Worm (Caenorhabditis elegans) whole organism, L1 larva: ENCODE data around the gene pgl-3.

ENCODE experiments used
- C04F5.9 ChIP-seq: sonication (generic microtip); optimal IDR thresholded peaks from 2 replicates; lab custom pipeline; 2016; ENCODE audit warnings: missing genetic modification characterization, missing compliant biosample characterization
- C34B4.2 ChIP-seq: sonication (generic microtip); optimal IDR thresholded peaks from 2 replicates; lab custom pipeline; 2017; ENCODE audit warnings: mild to moderate bottlenecking, missing genetic modification characterization, missing compliant biosample characterization
- Y116A8C.19 ChIP-seq: sonication (generic microtip); optimal IDR thresholded peaks from 2 replicates; lab custom pipeline; 2016; ENCODE audit warnings: missing compliant biosample characterization, missing genetic modification characterization, borderline replicate concordance
- alr-1 ChIP-seq: fragments of 200-800 bp; sonication (Bioruptor generic); optimal IDR thresholded peaks from 2 replicates; lab custom pipeline; 2018; ENCODE audit warnings: borderline replicate concordance, mild to moderate bottlenecking, missing genetic modification characterization, missing compliant biosample characterization
- aly-2 ChIP-seq: fragments of 150-350 bp; optimal IDR thresholded peaks from 2 replicates; lab custom pipeline; 2014; ENCODE audit warnings: missing biosample characterization, missing genetic modification characterization
- blmp-1 ChIP-seq: fragments of 150-350 bp; optimal IDR thresholded peaks from 2 replicates; lab custom pipeline; 2014; ENCODE audit warnings: missing biosample characterization, missing genetic modification characterization
- ceh-63 ChIP-seq: fragments of 200-800 bp; sonication (Bioruptor generic); optimal IDR thresholded peaks from 2 replicates; lab custom pipeline; 2018; ENCODE audit warnings: mild to moderate bottlenecking, missing genetic modification characterization, missing compliant biosample characterization
- ceh-82 ChIP-seq, 3 experiments: fragments of 150-350 bp in 1 of 3; sonication (generic microtip) in 2 of 3; optimal IDR thresholded peaks; 2 replicates each; lab custom pipeline; 2014 to 2017; ENCODE audit warnings: missing biosample characterization in 3 of 3, missing genetic modification characterization in 3 of 3
- ceh-90 ChIP-seq: sonication (generic microtip); optimal IDR thresholded peaks from 2 replicates; lab custom pipeline; 2016; ENCODE audit warnings: missing genetic modification characterization, missing compliant biosample characterization
- dsc-1 ChIP-seq: sonication (generic microtip); optimal IDR thresholded peaks from 2 replicates; lab custom pipeline; 2016; ENCODE audit warnings: mild to moderate bottlenecking, missing genetic modification characterization, missing compliant biosample characterization
- egl-13 ChIP-seq: sonication (generic microtip); optimal IDR thresholded peaks from 2 replicates; lab custom pipeline; 2016; ENCODE audit warnings: missing genotype, missing genetic modification reagents, missing genetic modification characterization, missing compliant biosample characterization
- egl-27 ChIP-seq, 2 experiments: fragments of 150-350 bp in 1 of 2; sonication (generic microtip); optimal IDR thresholded peaks; 3 replicates each; lab custom pipeline; 2017 to 2018; ENCODE audit warnings: missing biosample characterization in 2 of 2, missing genetic modification characterization in 2 of 2, missing genetic modification reagents in 2 of 2
- elt-2 ChIP-seq: sonication (generic microtip); optimal IDR thresholded peaks from 2 replicates; lab custom pipeline; 2016; ENCODE audit warnings: missing genetic modification characterization, mild to moderate bottlenecking, inconsistent platforms, missing compliant biosample characterization, missing genetic modification reagents
- ets-5 ChIP-seq: fragments of 200-800 bp; sonication (Bioruptor generic); IDR thresholded peaks from 2 replicates; pipeline ENCODE4 v1.3.6; 2022; ENCODE audit warnings: missing genetic modification characterization, missing compliant biosample characterization
- fkh-4 ChIP-seq: sonication (generic microtip); optimal IDR thresholded peaks from 2 replicates; lab custom pipeline; 2016; ENCODE audit warnings: missing compliant biosample characterization, missing genetic modification characterization, borderline replicate concordance
- fkh-8 ChIP-seq: sonication (generic microtip); optimal IDR thresholded peaks from 2 replicates; lab custom pipeline; 2016; ENCODE audit warnings: mild to moderate bottlenecking, missing genetic modification characterization, missing compliant biosample characterization
- grh-1 ChIP-seq: fragments of 200-800 bp; sonication (Bioruptor generic); IDR thresholded peaks from 2 replicates; pipeline ENCODE4 v1.3.6; 2022; ENCODE audit warnings: missing genetic modification reagents, missing genetic modification characterization, missing compliant biosample characterization
- hlh-4 ChIP-seq: sonication (generic microtip); optimal IDR thresholded peaks from 2 replicates; lab custom pipeline; 2016; ENCODE audit warnings: mild to moderate bottlenecking, missing genetic modification characterization, missing compliant biosample characterization
- hpl-2 ChIP-seq: fragments of 150-350 bp; optimal IDR thresholded peaks from 2 replicates; lab custom pipeline; 2014; ENCODE audit warnings: missing biosample characterization, missing genetic modification reagents, missing genetic modification characterization
- jun-1 ChIP-seq: fragments of 150-350 bp; optimal IDR thresholded peaks from 2 replicates; lab custom pipeline; 2014; ENCODE audit warnings: missing biosample characterization, missing genetic modification reagents, missing genetic modification characterization
- lin-13 ChIP-seq: fragments of 150-350 bp; optimal IDR thresholded peaks from 2 replicates; lab custom pipeline; 2014; ENCODE audit warnings: missing biosample characterization, missing genetic modification reagents, missing genetic modification characterization
- lin-15B ChIP-seq: fragments of 150-350 bp; sonication (generic microtip); optimal IDR thresholded peaks from 3 replicates; lab custom pipeline; 2014; ENCODE audit warnings: missing biosample characterization, missing genetic modification characterization
- lin-35 ChIP-seq, 2 experiments: fragments of 150-350 bp; optimal IDR thresholded peaks; 2 replicates each; lab custom pipeline; 2014; ENCODE audit warnings: missing biosample characterization in 2 of 2, missing genetic modification characterization in 2 of 2, missing genetic modification reagents in 2 of 2
- lsy-2 ChIP-seq, 2 experiments: fragments of 150-350 bp; optimal IDR thresholded peaks; 2 replicates each; lab custom pipeline; 2014; ENCODE audit warnings: missing biosample characterization in 2 of 2, missing genetic modification characterization in 2 of 2
- mab-9 ChIP-seq: fragments of 200-800 bp; sonication (Bioruptor generic); IDR thresholded peaks from 2 replicates; pipeline ENCODE4 v1.3.6; 2022; ENCODE audit warnings: missing genetic modification reagents, missing genetic modification characterization, missing compliant biosample characterization
- mef-2 ChIP-seq: fragments of 150-350 bp; optimal IDR thresholded peaks from 2 replicates; lab custom pipeline; 2014; ENCODE audit warnings: missing biosample characterization, missing genetic modification characterization
- mep-1 ChIP-seq: fragments of 150-350 bp; optimal IDR thresholded peaks from 2 replicates; lab custom pipeline; 2014; ENCODE audit warnings: missing biosample characterization, missing genetic modification characterization
- nhr-12 ChIP-seq: sonication (generic microtip); optimal IDR thresholded peaks from 2 replicates; lab custom pipeline; 2017; ENCODE audit warnings: missing biosample characterization, missing genetic modification characterization
- nhr-19 ChIP-seq: fragments of 200-800 bp; sonication (Bioruptor generic); conservative IDR thresholded peaks from 2 replicates; pipeline ENCODE4 v1.3.6; 2022; ENCODE audit warnings: missing genetic modification characterization, missing compliant biosample characterization
- nhr-20 ChIP-seq: sonication (generic microtip); optimal IDR thresholded peaks from 2 replicates; lab custom pipeline; 2016; ENCODE audit warnings: mild to moderate bottlenecking, missing genetic modification characterization, missing compliant biosample characterization
- nhr-237 ChIP-seq: fragments of 150-350 bp; optimal IDR thresholded peaks from 2 replicates; lab custom pipeline; 2014; ENCODE audit warnings: missing biosample characterization, missing genetic modification characterization
- nhr-28 ChIP-seq: fragments of 150-350 bp; optimal IDR thresholded peaks from 2 replicates; lab custom pipeline; 2014; ENCODE audit warnings: missing biosample characterization, missing genetic modification characterization
- nhr-47 ChIP-seq: sonication (generic microtip); optimal IDR thresholded peaks from 2 replicates; lab custom pipeline; 2016; ENCODE audit warnings: mild to moderate bottlenecking, missing genetic modification characterization, moderate library complexity, missing compliant biosample characterization
- nhr-76 ChIP-seq: sonication (generic microtip); optimal IDR thresholded peaks from 2 replicates; lab custom pipeline; 2017; ENCODE audit warnings: missing biosample characterization, missing genetic modification characterization
- nhr-84 ChIP-seq: sonication (generic microtip); optimal IDR thresholded peaks from 2 replicates; lab custom pipeline; 2017; ENCODE audit warnings: missing biosample characterization, missing genetic modification characterization
- nhr-85 ChIP-seq: sonication (generic microtip); peaks from one replicate; lab custom pipeline; 2016; ENCODE audit warnings: missing genetic modification characterization, inconsistent platforms, missing compliant biosample characterization
- nhr-90 ChIP-seq: sonication (generic microtip); optimal IDR thresholded peaks from 2 replicates; lab custom pipeline; 2016; ENCODE audit warnings: mild to moderate bottlenecking, missing genetic modification characterization, missing compliant biosample characterization; ENCODE audit not compliant: poor library complexity
- pqm-1 ChIP-seq: sonication (generic microtip); optimal IDR thresholded peaks from 3 replicates; lab custom pipeline; 2017; ENCODE audit warnings: missing biosample characterization, missing genetic modification characterization
- rnt-1 ChIP-seq: sonication (generic microtip); optimal IDR thresholded peaks from 2 replicates; lab custom pipeline; 2016; ENCODE audit warnings: mild to moderate bottlenecking, missing genetic modification characterization, moderate library complexity, missing compliant biosample characterization
- snpc-4 ChIP-seq: fragments of 150-350 bp; optimal IDR thresholded peaks from 2 replicates; lab custom pipeline; 2014; ENCODE audit warnings: missing biosample characterization, missing genetic modification characterization
- sox-4 ChIP-seq: sonication (generic microtip); optimal IDR thresholded peaks from 2 replicates; lab custom pipeline; 2016; ENCODE audit warnings: missing genetic modification characterization, missing compliant biosample characterization
- sptf-1 ChIP-seq: fragments of 150-350 bp; optimal IDR thresholded peaks from 2 replicates; lab custom pipeline; 2014; ENCODE audit warnings: missing biosample characterization, missing genetic modification characterization
- sup-37 ChIP-seq: fragments of 200-800 bp; sonication (Bioruptor generic); optimal IDR thresholded peaks from 2 replicates; lab custom pipeline; 2018; ENCODE audit warnings: mild to moderate bottlenecking, missing genetic modification characterization, missing compliant biosample characterization
- tlp-1 ChIP-seq: fragments of 150-350 bp; optimal IDR thresholded peaks from 2 replicates; lab custom pipeline; 2014; ENCODE audit warnings: missing biosample characterization, missing genetic modification characterization
- unc-30 ChIP-seq: sonication (generic microtip); optimal IDR thresholded peaks from 2 replicates; lab custom pipeline; 2017; ENCODE audit warnings: missing biosample characterization, missing genetic modification characterization
- vab-15 ChIP-seq: sonication (generic microtip); optimal IDR thresholded peaks from 2 replicates; lab custom pipeline; 2017; ENCODE audit warnings: missing genotype, mild to moderate bottlenecking, missing genetic modification characterization, missing compliant biosample characterization
- ztf-11 ChIP-seq, 2 experiments: sonication (generic microtip); optimal IDR thresholded peaks; 2 replicates each; lab custom pipeline; 2016 to 2017; ENCODE audit warnings: missing genetic modification characterization in 2 of 2, missing biosample characterization in 1 of 2, missing compliant biosample characterization in 1 of 2

pgl-3 gene

DNA sequence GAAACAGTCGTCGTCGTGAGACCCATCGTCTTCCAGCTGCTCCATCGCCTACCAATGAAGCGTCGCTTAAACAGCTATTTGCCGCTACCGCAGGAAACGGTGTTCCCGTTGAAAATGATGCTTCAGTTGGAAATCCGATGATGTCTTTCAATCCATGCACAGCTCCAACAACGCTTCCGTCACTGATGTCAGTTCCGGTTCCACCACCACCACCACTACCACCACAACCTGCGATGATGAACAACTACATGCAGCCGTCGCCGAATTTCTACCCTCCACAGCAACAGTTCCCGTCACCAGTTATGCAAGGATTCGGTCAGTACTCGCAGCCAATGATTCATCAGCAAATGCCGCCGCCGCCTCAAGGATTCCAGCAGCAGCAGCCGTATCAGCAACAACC, 21.8 kb upstream of the pgl-3 start:
- TF ChIP-seq Y116A8C.19 (tag; lab: Kevin White, UChicago) (no peak), ceh-90 (tag; lab: Kevin White, UChicago) (no peak), lin-15B (no peak), C34B4.2 (no peak), sup-37 (no peak), mab-9 (no peak), unc-30 (tag; lab: Kevin White, UChicago) (no peak), aly-2 (no peak), tlp-1 (no peak), nhr-84 (no peak), mef-2 (tag; lab: Kevin White, UChicago) (no peak), grh-1 (GFP tag; lab: Robert Waterston, UW) (no peak), lsy-2 (tag; optimal IDR thresholded peaks at IDR 0.05; lab: Kevin White, UChicago) (no peak), ztf-11 (tag; optimal IDR thresholded peaks at IDR 0.05; lab: Kevin White, UChicago) (no peak), egl-27 (tag; optimal IDR thresholded peaks at IDR 0.05; lab: Kevin White, UChicago) (no peak), jun-1 (tag; lab: Kevin White, UChicago) (no peak), C04F5.9 (tag; lab: Kevin White, UChicago) (no peak), sox-4 (tag; lab: Kevin White, UChicago) (no peak), snpc-4 (tag; lab: Kevin White, UChicago) (no peak), hlh-4 (tag; lab: Kevin White, UChicago) (no peak)
- TF ChIP-seq, all 84 proteins: peak for 0

DNA sequence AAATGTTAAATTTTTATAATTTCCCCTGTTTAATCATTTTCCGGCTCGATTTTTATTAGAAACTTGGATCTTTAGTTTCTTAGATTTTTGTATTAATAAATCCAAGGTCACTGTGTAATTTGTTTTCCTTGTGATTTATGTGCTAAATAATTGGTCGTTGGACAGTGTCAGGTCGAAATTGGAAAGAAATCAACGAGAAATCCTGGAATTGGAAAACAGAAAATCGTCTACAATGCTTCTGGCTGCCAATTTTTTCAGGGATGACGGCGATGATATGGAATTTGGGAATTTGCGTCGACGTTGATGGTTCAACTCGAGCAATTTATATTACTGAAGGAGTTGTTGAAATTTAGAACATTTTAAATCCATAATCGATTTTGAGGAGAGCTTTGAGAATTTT, 21.2 kb upstream of the pgl-3 start:
- TF ChIP-seq aly-2 (no peak), fkh-4 (tag; lab: Kevin White, UChicago) (no peak), fkh-8 (tag; lab: Kevin White, UChicago) (no peak), sptf-1 (tag; lab: Kevin White, UChicago) (no peak)

DNA sequence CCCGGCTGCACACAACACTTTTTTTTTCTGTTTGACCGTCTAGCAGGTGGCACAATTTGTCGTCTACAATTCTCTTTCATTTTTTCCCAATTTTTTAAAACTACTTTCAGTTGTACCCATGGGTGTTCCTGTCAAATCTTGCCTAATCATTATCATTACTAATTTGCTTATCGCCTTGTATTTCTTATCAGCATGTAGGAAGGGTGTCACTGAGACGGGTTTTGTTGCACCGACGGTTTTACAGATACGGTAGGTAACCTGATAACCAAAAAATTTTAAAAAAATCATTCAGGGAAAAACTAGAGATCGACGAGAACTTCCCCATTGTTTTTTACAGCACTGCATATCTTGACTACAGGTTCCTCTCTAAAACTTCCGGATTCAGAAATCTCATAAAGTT, 18.1 kb upstream of the pgl-3 start, which contains the start of gene F39G3.2:
Gene F39G3.2, plus strand, starts transcription at position 105 of the 400 bp plus-strand sequence.
- peak; percentile 18 for TF ChIP-seq jun-1 (tag; lab: Kevin White, UChicago)
- no peak for TF ChIP-seq rnt-1 (tag; lab: Kevin White, UChicago)
- no peak for TF ChIP-seq dsc-1 (tag; lab: Kevin White, UChicago)
- TF ChIP-seq alr-1 (tag; lab: Kevin White, UChicago) = no peak
- TF ChIP-seq blmp-1 (tag; lab: Kevin White, UChicago) = no peak
- TF ChIP-seq mep-1 = no peak
- no peak for TF ChIP-seq fkh-4 (tag; lab: Kevin White, UChicago)
- TF ChIP-seq elt-2 (tag; lab: Kevin White, UChicago) = peak; percentile 62
- no peak for TF ChIP-seq vab-15 (tag; lab: Kevin White, UChicago)
- no peak for TF ChIP-seq egl-13
- TF ChIP-seq ceh-82 (tag; optimal IDR thresholded peaks at IDR 0.05; lab: Kevin White, UChicago) = no peak
- TF ChIP-seq ceh-63 = no peak

- TF ChIP-seq lin-13 (GFP tag; lab: Kevin White, UChicago) (no peak), ceh-82 (tag; optimal IDR thresholded peaks at IDR 0.05; lab: Kevin White, UChicago) (no peak), hpl-2 (GFP tag; lab: Kevin White, UChicago) (no peak), egl-27 (tag; optimal IDR thresholded peaks at IDR 0.05; lab: Kevin White, UChicago) (no peak), nhr-76 (tag; lab: Kevin White, UChicago) (no peak), sox-4 (tag; lab: Kevin White, UChicago) (no peak), nhr-19 (GFP tag; lab: Robert Waterston, UW) (no peak), nhr-47 (no peak), nhr-90 (peak; percentile 21), hlh-4 (tag; lab: Kevin White, UChicago) (no peak), elt-2 (tag; lab: Kevin White, UChicago) (no peak), pqm-1 (tag; lab: Kevin White, UChicago) (no peak), lsy-2 (tag; optimal IDR thresholded peaks at IDR 0.05; lab: Kevin White, UChicago) (no peak), nhr-28 (no peak), C34B4.2 (no peak), ets-5 (GFP tag; lab: Robert Waterston, UW) (no peak), nhr-85 (tag; lab: Kevin White, UChicago) (peak; percentile 81), nhr-237 (tag; lab: Kevin White, UChicago) (no peak), aly-2 (no peak), mef-2 (tag; lab: Kevin White, UChicago) (no peak), lin-35 (GFP tag; optimal IDR thresholded peaks at IDR 0.05; lab: Kevin White, UChicago) (peak in 1 of 2 experiments; percentile 15), nhr-12 (tag; lab: Kevin White, UChicago) (no peak), sptf-1 (tag; lab: Kevin White, UChicago) (no peak), grh-1 (GFP tag; lab: Robert Waterston, UW) (no peak), blmp-1 (tag; lab: Kevin White, UChicago) (peak; percentile 33), nhr-20 (peak; percentile 61), rnt-1 (tag; lab: Kevin White, UChicago) (peak; percentile 22)
Observed at ce11 chrV:4742190-4742589, 13.6 kb upstream of the pgl-3 start, which contains the start of gene ugt-61. Gene ugt-61, plus strand, starts transcription at chrV:4742422.
